Fruit fly (Drosophila melanogaster): ENCODE results near the gene to.

to gene

DNA sequence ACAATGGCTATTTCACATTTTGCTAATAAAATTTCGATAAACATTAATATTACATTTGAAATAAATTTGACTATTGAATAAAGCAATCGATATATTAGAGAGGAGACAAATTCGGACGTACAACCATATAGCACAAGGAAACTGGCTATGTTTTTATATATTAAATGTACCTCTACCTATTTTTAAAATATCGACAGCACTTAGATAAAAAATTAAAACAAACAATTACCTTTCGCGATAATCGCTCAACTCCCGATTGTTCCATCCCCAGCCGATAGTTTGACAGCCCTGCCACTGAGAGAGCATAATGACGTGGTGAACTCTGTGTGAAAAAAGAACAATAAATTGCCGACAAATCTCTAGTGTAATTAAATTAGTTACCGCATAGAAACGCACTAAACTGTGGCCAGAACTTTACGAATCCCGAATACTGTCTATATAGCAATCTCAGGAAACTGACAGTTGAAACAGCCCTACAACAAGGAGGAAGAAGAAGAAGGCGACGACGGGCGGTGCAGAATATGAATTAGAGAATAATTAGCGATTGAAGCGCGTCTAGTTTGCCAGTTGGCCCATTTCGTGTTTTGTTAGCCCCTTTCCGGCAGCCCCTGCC lies 18.8 kb downstream of the to start, which contains the start of gene CG11857 (continued):
- peak; percentile 90 for TF ChIP-seq cwo (GFP tag; optimal IDR thresholded peaks at IDR 0.05)
- TF ChIP-seq Aef1 (GFP tag; IDR thresholded peaks at IDR 0.05), result peak; percentile 99
- TF ChIP-seq PHDP (tag; optimal IDR thresholded peaks at IDR 0.05), result peak; percentile 97
- no peak for TF ChIP-seq CG1832 (GFP tag; optimal IDR thresholded peaks at IDR 0.05)
- TF ChIP-seq CG1024 (GFP tag; IDR thresholded peaks at IDR 0.05), result peak; percentile 95
- peak; percentile 99 for TF ChIP-seq mam (GFP tag; optimal IDR thresholded peaks at IDR 0.05)
- peak; percentile 100 for TF ChIP-seq CG2129 (GFP tag; IDR thresholded peaks at IDR 0.05; ENCODE audit: partially characterized antibody)
- TF ChIP-seq CG17186 (GFP tag; optimal IDR thresholded peaks at IDR 0.05), result peak; percentile 94
- TF ChIP-seq Pdp1 (GFP tag; optimal IDR thresholded peaks at IDR 0.05), result peak; percentile 98
- no peak for TF ChIP-seq CG17568 (GFP tag; optimal IDR thresholded peaks at IDR 0.05)
- TF ChIP-seq CG9932 (GFP tag; IDR thresholded peaks at IDR 0.05), result peak; percentile 100
- peak; percentile 93 for TF ChIP-seq CG13296 (GFP tag; optimal IDR thresholded peaks at IDR 0.05)
- TF ChIP-seq Ada2b (GFP tag; IDR thresholded peaks at IDR 0.05), result peak; percentile 98
- peak; percentile 100 for TF ChIP-seq sens (GFP tag)
- peak; percentile 98 for TF ChIP-seq stc (GFP tag; IDR thresholded peaks at IDR 0.05)
- TF ChIP-seq sd (tag; optimal IDR thresholded peaks at IDR 0.05), result peak; percentile 90
- peak; percentile 99 for TF ChIP-seq ind (GFP tag; optimal IDR thresholded peaks at IDR 0.05)
- peak; percentile 98 for TF ChIP-seq Camta (GFP tag; optimal IDR thresholded peaks at IDR 0.05)
- TF ChIP-seq CG18262 (tag; optimal IDR thresholded peaks at IDR 0.05), result peak; percentile 96
- peak; percentile 99 for TF ChIP-seq jigr1 (GFP tag; IDR thresholded peaks at IDR 0.05)
- peak; percentile 69 to 98 for TF ChIP-seq bsh (GFP tag; optimal IDR thresholded peaks at IDR 0.05)
- TF ChIP-seq CG13624 (GFP tag; optimal IDR thresholded peaks at IDR 0.05), result peak; percentile 99
- TF ChIP-seq klu (GFP tag; IDR thresholded peaks at IDR 0.05), result peak; percentile 99
- peak; percentile 96 for TF ChIP-seq gce (GFP tag; IDR thresholded peaks at IDR 0.05)
- TF ChIP-seq CG14441 (GFP tag; IDR thresholded peaks at IDR 0.05), result peak; percentile 99
- peak; percentile 100 for TF ChIP-seq vnd (GFP tag; IDR thresholded peaks at IDR 0.05; ENCODE audit: partially characterized antibody)
- TF ChIP-seq hbn (GFP tag; IDR thresholded peaks at IDR 0.05; ENCODE audit: partially characterized antibody), result peak; percentile 100
- peak; percentile 98 for TF ChIP-seq bbx (GFP tag; IDR thresholded peaks at IDR 0.05; ENCODE audit: partially characterized antibody)
- peak; percentile 98 for TF ChIP-seq HLH3B (GFP tag; IDR thresholded peaks at IDR 0.05)
- peak; percentile 99 for TF ChIP-seq CG4730 (GFP tag; IDR thresholded peaks at IDR 0.05)
- TF ChIP-seq HmgD (GFP tag; optimal IDR thresholded peaks at IDR 0.05), result peak; percentile 95
- peak; percentile 87 for TF ChIP-seq CG3163 (GFP tag; optimal IDR thresholded peaks at IDR 0.05)
- TF ChIP-seq pros (GFP tag; optimal IDR thresholded peaks at IDR 0.05), result peak; percentile 8
- peak; percentile 80 for TF ChIP-seq nom (GFP tag; optimal IDR thresholded peaks at IDR 0.05)
- peak; percentile 100 for TF ChIP-seq Scr (GFP tag; IDR thresholded peaks at IDR 0.05; ENCODE audit: partially characterized antibody)
- peak; percentile 99 for TF ChIP-seq CG2120 (GFP tag; optimal IDR thresholded peaks at IDR 0.05)
- peak; percentile 92 for TF ChIP-seq CG30020 (tag; optimal IDR thresholded peaks at IDR 0.05)
- TF ChIP-seq en (GFP tag; optimal IDR thresholded peaks at IDR 0.05), result peak; percentile 90
- TF ChIP-seq CG3407 (GFP tag; optimal IDR thresholded peaks at IDR 0.05), result peak; percentile 94
- TF ChIP-seq ewg (GFP tag; optimal IDR thresholded peaks at IDR 0.05), result peak; percentile 92
- peak; percentile 96 for TF ChIP-seq Nf-YA (GFP tag; IDR thresholded peaks at IDR 0.05)
- peak; percentile 99 for TF ChIP-seq NFAT (GFP tag; IDR thresholded peaks at IDR 0.05)
- peak; percentile 99 for TF ChIP-seq CG2199 (GFP tag; IDR thresholded peaks at IDR 0.05)
- TF ChIP-seq jing (GFP tag; optimal IDR thresholded peaks at IDR 0.05), result peak; percentile 94
- no peak for TF ChIP-seq nau (GFP tag; optimal IDR thresholded peaks at IDR 0.05)
- peak; percentile 98 for TF ChIP-seq CG7786 (GFP tag; optimal IDR thresholded peaks at IDR 0.05)
- peak; percentile 98 for TF ChIP-seq chm (GFP tag; IDR thresholded peaks at IDR 0.05)
- peak in 1 of 2 experiments; percentile 54 for TF ChIP-seq eve (GFP tag; optimal IDR thresholded peaks at IDR 0.05)
- peak; percentile 92 for TF ChIP-seq ATbp (GFP tag; optimal IDR thresholded peaks at IDR 0.05)

Measured in whole organism, embryonic.